Fruit fly (Drosophila melanogaster): Measurements from ENCODE around the gene CG2116.

Gene CG2116

DNA sequence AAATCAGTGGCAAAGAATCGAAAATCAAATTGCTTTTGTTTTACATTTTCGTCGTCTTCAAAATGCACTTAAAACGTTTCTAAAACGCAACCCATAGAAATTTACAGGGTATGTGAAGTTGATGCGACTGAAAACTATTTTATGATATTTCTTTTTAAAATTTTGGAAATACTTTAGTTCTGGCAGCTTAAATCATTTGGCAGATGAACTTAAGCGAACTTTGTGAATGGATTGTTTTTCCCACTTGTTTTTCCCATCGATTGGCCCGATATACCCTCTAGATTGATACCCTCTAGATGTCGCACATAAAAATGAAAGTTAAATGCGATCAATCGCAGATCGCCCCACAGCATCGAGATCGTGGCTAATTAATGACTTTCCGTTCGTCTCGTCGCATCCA lies 3.5 kb upstream of the CG2116 start (continued):
- TF ChIP-seq CG17568 (GFP tag; optimal IDR thresholded peaks at IDR 0.05), result no peak
- TF ChIP-seq CG1647 (GFP tag; optimal IDR thresholded peaks at IDR 0.05), result no peak
- TF ChIP-seq Atf6 (GFP tag; IDR thresholded peaks at IDR 0.05), result no peak; the same call in 1 of the 2 replicates
- peak; percentile 50 for TF ChIP-seq CG30403 (GFP tag; optimal IDR thresholded peaks at IDR 0.05)
- TF ChIP-seq sens-2 (GFP tag; IDR thresholded peaks at IDR 0.05), result peak; percentile 57
- TF ChIP-seq trem (tag; optimal IDR thresholded peaks at IDR 0.05), result peak; percentile 40
- no peak for TF ChIP-seq CG11085 (GFP tag; IDR thresholded peaks at IDR 0.05)
- TF ChIP-seq stc (GFP tag; IDR thresholded peaks at IDR 0.05), result peak; percentile 63; the same call in 1 of the 2 replicates
- TF ChIP-seq dati (GFP tag; IDR thresholded peaks at IDR 0.05), result no peak
- TF ChIP-seq CG31441 (GFP tag; IDR thresholded peaks at IDR 0.05), result peak; percentile 65
- TF ChIP-seq CG6689 (GFP tag; IDR thresholded peaks at IDR 0.05), result peak; percentile 74
- TF ChIP-seq Atf3 (GFP tag; optimal IDR thresholded peaks at IDR 0.05), result peak; percentile 38
- no peak for TF ChIP-seq zf30C (GFP tag; optimal IDR thresholded peaks at IDR 0.05)
- TF ChIP-seq ato (GFP tag; IDR thresholded peaks at IDR 0.05; ENCODE audit: partially characterized antibody), result no peak
- TF ChIP-seq Dfd (GFP tag; optimal IDR thresholded peaks at IDR 0.05), result no peak
- no peak for TF ChIP-seq Trl (optimal IDR thresholded peaks at IDR 0.05)
- TF ChIP-seq Trl (GFP tag; optimal IDR thresholded peaks at IDR 0.05), result peak; percentile 21
- no peak for TF ChIP-seq CG7963 (GFP tag; IDR thresholded peaks at IDR 0.05; ENCODE audit: partially characterized antibody)
- TF ChIP-seq Hmr (GFP tag; optimal IDR thresholded peaks at IDR 0.05), result no peak
- no peak for TF ChIP-seq CG33213 (GFP tag; optimal IDR thresholded peaks at IDR 0.05)
- TF ChIP-seq lov (optimal IDR thresholded peaks at IDR 0.05), result no peak
- 0 out of 3 replicates have a peak, but pooled peaks have one; percentile 57 for TF ChIP-seq lov (GFP tag; IDR thresholded peaks at IDR 0.05)
- peak; percentile 84 for TF ChIP-seq CG1603 (tag; optimal IDR thresholded peaks at IDR 0.05)
- TF ChIP-seq CG17802 (tag; optimal IDR thresholded peaks at IDR 0.05), result peak; percentile 28
- TF ChIP-seq CG10431 (GFP tag; optimal IDR thresholded peaks at IDR 0.05), result peak; percentile 11
- TF ChIP-seq Oli (tag; optimal IDR thresholded peaks at IDR 0.05), result peak; percentile 68
- no peak for TF ChIP-seq Ets97D (GFP tag; optimal IDR thresholded peaks at IDR 0.05)
- no peak for TF ChIP-seq Hr39 (optimal IDR thresholded peaks at IDR 0.05)
- TF ChIP-seq cg (GFP tag; optimal IDR thresholded peaks at IDR 0.05), result no peak
- TF ChIP-seq CG3407 (GFP tag; optimal IDR thresholded peaks at IDR 0.05), result peak; percentile 51
- peak; percentile 7 for TF ChIP-seq slp2 (GFP tag; optimal IDR thresholded peaks at IDR 0.05)
- TF ChIP-seq esg (GFP tag; conservative IDR thresholded peaks at IDR 0.05), result peak; percentile 48
- TF ChIP-seq dm (GFP tag; optimal IDR thresholded peaks at IDR 0.05), result no peak
- TF ChIP-seq CG12155 (GFP tag; optimal IDR thresholded peaks at IDR 0.05), result peak; percentile 16
- TF ChIP-seq rib (GFP tag; IDR thresholded peaks at IDR 0.05), result no peak
- peak; percentile 32 for TF ChIP-seq NfI (GFP tag; optimal IDR thresholded peaks at IDR 0.05)
- peak; percentile 0 for TF ChIP-seq lab (GFP tag; optimal IDR thresholded peaks at IDR 0.05)
- no peak for TF ChIP-seq gro (GFP tag; optimal IDR thresholded peaks at IDR 0.05)
- no peak for TF ChIP-seq luna (GFP tag; optimal IDR thresholded peaks at IDR 0.05)
- TF ChIP-seq Jarid2 (GFP tag; optimal IDR thresholded peaks at IDR 0.05), result no peak
- TF ChIP-seq CG34422 (GFP tag; IDR thresholded peaks at IDR 0.05), result peak; percentile 70; the same call in 2 of the 3 replicates
- peak; percentile 82 for TF ChIP-seq zfh1 (GFP tag; IDR thresholded peaks at IDR 0.05)
- peak; percentile 15 for TF ChIP-seq Six4 (GFP tag; optimal IDR thresholded peaks at IDR 0.05)
- no peak for TF ChIP-seq MBD-R2 (GFP tag; IDR thresholded peaks at IDR 0.05)
- peak; percentile 75 for TF ChIP-seq ken (GFP tag; IDR thresholded peaks at IDR 0.05)
- no peak for TF ChIP-seq CG7271 (tag; optimal IDR thresholded peaks at IDR 0.05)
- no peak for TF ChIP-seq ham (GFP tag; IDR thresholded peaks at IDR 0.05)
- peak; percentile 26 for TF ChIP-seq CG10462 (GFP tag; optimal IDR thresholded peaks at IDR 0.05)
- TF ChIP-seq CHES-1-like (GFP tag; optimal IDR thresholded peaks at IDR 0.05), result no peak
- no peak for TF ChIP-seq CG31388 (GFP tag; optimal IDR thresholded peaks at IDR 0.05)
- TF ChIP-seq pan (optimal IDR thresholded peaks at IDR 0.05), result no peak
- peak in 1 of 2 experiments; percentile 58 for TF ChIP-seq pan (GFP tag; optimal IDR thresholded peaks at IDR 0.05 in 1 of 2, IDR thresholded peaks at IDR 0.05 in 1 of 2)
- TF ChIP-seq kay (GFP tag; optimal IDR thresholded peaks at IDR 0.05), result no peak
